Fruit fly (Drosophila melanogaster) whole organism, embryonic: ENCODE data around the gene ND-30.
A peak's percentile ranks its signal among the peaks of the same experiment; 100 is the strongest.

Source experiments
- Ada2b ChIP-seq: fragments of 200-800 bp; sonication (Bioruptor generic); IDR thresholded peaks from 2 replicates; pipeline ENCODE4 v1.3.6; 2022; ENCODE audit warnings: missing biosample characterization, missing genetic modification characterization
- Antp ChIP-seq: fragments of 200-800 bp; sonication (Bioruptor generic); optimal IDR thresholded peaks from 3 replicates; lab custom pipeline; 2016; ENCODE audit warnings: missing biosample characterization, missing genetic modification characterization
- Atf3 ChIP-seq: fragments of 200-800 bp; sonication (Bioruptor generic); optimal IDR thresholded peaks from 3 replicates; lab custom pipeline; 2016; ENCODE audit warnings: missing biosample characterization, missing genetic modification characterization
- BtbVII ChIP-seq: fragments of 200-800 bp; sonication (Bioruptor generic); optimal IDR thresholded peaks from 3 replicates; lab custom pipeline; 2017; ENCODE audit warnings: missing biosample characterization, mild to moderate bottlenecking, missing genetic modification characterization
- CG10959 ChIP-seq: fragments of 200-800 bp; sonication (Bioruptor generic); IDR thresholded peaks from 2 replicates; pipeline ENCODE4 v1.3.6; 2022; ENCODE audit warnings: missing biosample characterization, missing genetic modification characterization
- CG11504 ChIP-seq: fragments of 200-800 bp; sonication (Bioruptor generic); optimal IDR thresholded peaks from 3 replicates; lab custom pipeline; 2019; ENCODE audit warnings: missing biosample characterization, mild to moderate bottlenecking, missing genetic modification characterization, moderate library complexity
- CG13894 ChIP-seq: fragments of 200-800 bp; sonication (Bioruptor generic); optimal IDR thresholded peaks from 3 replicates; lab custom pipeline; 2018; ENCODE audit warnings: missing biosample characterization, mild to moderate bottlenecking, missing genetic modification characterization, moderate library complexity
- CG1529 ChIP-seq: fragments of 200-800 bp; sonication (Bioruptor generic); optimal IDR thresholded peaks from 3 replicates; lab custom pipeline; 2018; ENCODE audit warnings: missing biosample characterization, missing genetic modification characterization
- CG17186 ChIP-seq: fragments of 200-800 bp; sonication (Bioruptor generic); optimal IDR thresholded peaks from 3 replicates; lab custom pipeline; 2017; ENCODE audit warnings: missing biosample characterization, missing genetic modification reagents, missing genetic modification characterization
- CG2889 ChIP-seq: fragments of 200-800 bp; sonication (Bioruptor generic); IDR thresholded peaks from 3 replicates; pipeline ENCODE4 v1.3.6; 2022; ENCODE audit warnings: missing biosample characterization, missing genetic modification characterization
- CG33213 ChIP-seq: fragments of 200-800 bp; sonication (Bioruptor generic); optimal IDR thresholded peaks from 3 replicates; lab custom pipeline; 2016; ENCODE audit warnings: missing biosample characterization, missing genetic modification characterization
- CG34422 ChIP-seq: fragments of 200-800 bp; sonication (Bioruptor generic); IDR thresholded peaks from 3 replicates; pipeline ENCODE4 v1.3.6; 2022; ENCODE audit warnings: missing biosample characterization, missing genetic modification characterization
- CG42726 ChIP-seq: fragments of 200-800 bp; sonication (Bioruptor generic); IDR thresholded peaks from 2 replicates; pipeline ENCODE4 v1.3.6; 2022; ENCODE audit warnings: missing biosample characterization, missing genetic modification characterization; ENCODE audit not compliant: partially characterized antibody
- CG5953 ChIP-seq: fragments of 200-800 bp; sonication (Bioruptor generic); IDR thresholded peaks from 2 replicates; pipeline ENCODE4 v1.3.6; 2022; ENCODE audit warnings: missing biosample characterization, missing genetic modification characterization
- CG6175 ChIP-seq: fragments of 200-800 bp; sonication (Bioruptor generic); IDR thresholded peaks from 3 replicates; pipeline ENCODE4 v1.3.6; 2022; ENCODE audit warnings: missing biosample characterization, missing genetic modification characterization
- CG7357 ChIP-seq: fragments of 200-800 bp; sonication (Bioruptor generic); IDR thresholded peaks from 3 replicates; pipeline ENCODE4 v1.3.6; 2022; ENCODE audit warnings: missing biosample characterization, missing genetic modification characterization
- CG9932 ChIP-seq: fragments of 200-800 bp; sonication (Bioruptor generic); IDR thresholded peaks from 2 replicates; pipeline ENCODE4 v1.3.6; 2022; ENCODE audit warnings: missing biosample characterization, missing genetic modification characterization
- D ChIP-seq, 2 experiments: fragments of 200-800 bp in 1 of 2; fragments of >200 bp in 1 of 2; sonication (Bioruptor generic) in 1 of 2; optimal IDR thresholded peaks; 2 replicates in 1 of 2; 3 replicates in 1 of 2; lab custom pipeline; 2017; ENCODE audit warnings: mild to moderate bottlenecking in 1 of 2, missing biosample characterization in 1 of 2, missing genetic modification characterization in 1 of 2, missing genetic modification reagents in 1 of 2
- Dip3 ChIP-seq: fragments of 200-800 bp; sonication (Bioruptor generic); optimal IDR thresholded peaks from 3 replicates; lab custom pipeline; 2016; ENCODE audit warnings: missing biosample characterization, missing genetic modification characterization
- Drgx ChIP-seq: fragments of 200-800 bp; sonication (Bioruptor generic); IDR thresholded peaks from 2 replicates; pipeline ENCODE4 v1.3.6; 2022; ENCODE audit warnings: missing biosample characterization, missing genetic modification characterization
- E2f2 ChIP-seq: fragments of 200-800 bp; sonication (Bioruptor generic); IDR thresholded peaks from 2 replicates; pipeline ENCODE4 v1.3.6; 2022; ENCODE audit warnings: missing biosample characterization, missing genetic modification characterization
- Fer1 ChIP-seq: fragments of 200-800 bp; sonication (Bioruptor generic); optimal IDR thresholded peaks from 2 replicates; lab custom pipeline; 2017; ENCODE audit warnings: missing biosample characterization, mild to moderate bottlenecking, missing genetic modification characterization
- GATAe ChIP-seq: fragments of 200-800 bp; sonication (Bioruptor generic); conservative IDR thresholded peaks from 2 replicates; pipeline ENCODE4 v1.3.6; 2022; ENCODE audit warnings: missing biosample characterization, missing genetic modification characterization
- HHEX ChIP-seq: fragments of 200-800 bp; sonication (Bioruptor generic); optimal IDR thresholded peaks from 3 replicates; lab custom pipeline; 2017; ENCODE audit warnings: missing biosample characterization, mild to moderate bottlenecking, missing genetic modification characterization, missing genetic modification reagents
- Hr3 ChIP-seq: fragments of 200-800 bp; sonication (Bioruptor generic); optimal IDR thresholded peaks from 3 replicates; lab custom pipeline; 2016; ENCODE audit warnings: missing biosample characterization, missing genetic modification characterization
- Lim3 ChIP-seq: fragments of 200-800 bp; sonication (Bioruptor generic); IDR thresholded peaks from 2 replicates; pipeline ENCODE4 v1.3.6; 2022; ENCODE audit warnings: missing biosample characterization, missing genetic modification characterization
- NC2α ChIP-seq: fragments of 200-800 bp; sonication (Bioruptor generic); optimal IDR thresholded peaks from 2 replicates; lab custom pipeline; 2016; ENCODE audit warnings: missing biosample characterization, missing genetic modification characterization
- Oli ChIP-seq: fragments of 200-800 bp; sonication (Bioruptor generic); optimal IDR thresholded peaks from 2 replicates; lab custom pipeline; 2018; ENCODE audit warnings: missing biosample characterization, mild to moderate bottlenecking, missing genetic modification characterization, moderate library complexity
- az2 ChIP-seq: fragments of 200-800 bp; sonication (Bioruptor generic); optimal IDR thresholded peaks from 3 replicates; lab custom pipeline; 2016; ENCODE audit warnings: missing biosample characterization, missing genetic modification characterization
- bbx ChIP-seq: fragments of 200-800 bp; sonication (Bioruptor generic); IDR thresholded peaks from 2 replicates; pipeline ENCODE4 v1.3.6; 2022; ENCODE audit warnings: missing biosample characterization, missing genetic modification characterization; ENCODE audit not compliant: partially characterized antibody
- bigmax ChIP-seq: fragments of 200-800 bp; sonication (Bioruptor generic); optimal IDR thresholded peaks from 2 replicates; lab custom pipeline; 2018; ENCODE audit warnings: missing biosample characterization, mild to moderate bottlenecking, missing genetic modification characterization
- bsh ChIP-seq, 2 experiments: fragments of 200-800 bp; sonication (Bioruptor generic); optimal IDR thresholded peaks; 2 replicates each; lab custom pipeline; 2017 to 2018; ENCODE audit warnings: mild to moderate bottlenecking in 2 of 2, missing biosample characterization in 2 of 2, missing genetic modification characterization in 2 of 2, moderate library complexity in 1 of 2
- chn ChIP-seq: fragments of 200-800 bp; sonication (Bioruptor generic); optimal IDR thresholded peaks from 2 replicates; lab custom pipeline; 2016; ENCODE audit warnings: missing biosample characterization, missing genetic modification characterization
- crc ChIP-seq: fragments of 200-800 bp; sonication (Bioruptor generic); optimal IDR thresholded peaks from 2 replicates; lab custom pipeline; 2016; ENCODE audit warnings: missing biosample characterization, missing genetic modification characterization
- cwo ChIP-seq: fragments of 200-800 bp; sonication (Bioruptor generic); optimal IDR thresholded peaks from 3 replicates; lab custom pipeline; 2017; ENCODE audit warnings: missing biosample characterization, missing genetic modification characterization, mild to moderate bottlenecking, moderate library complexity, missing genetic modification reagents
- dimm ChIP-seq: fragments of 200-800 bp; sonication (Bioruptor generic); IDR thresholded peaks from 2 replicates; pipeline ENCODE4 v1.3.6; 2022; ENCODE audit warnings: missing biosample characterization, missing genetic modification characterization
- dysf ChIP-seq: fragments of 200-800 bp; sonication (Bioruptor generic); IDR thresholded peaks from 3 replicates; pipeline ENCODE4 v1.3.6; 2022; ENCODE audit warnings: missing biosample characterization, missing genetic modification characterization
- eve ChIP-seq, 2 experiments: fragments of >200 bp; optimal IDR thresholded peaks; 2 replicates each; lab custom pipeline; 2017; ENCODE audit warnings: missing biosample characterization in 2 of 2, missing genetic modification characterization in 2 of 2
- ewg ChIP-seq: fragments of 200-800 bp; sonication (Bioruptor generic); optimal IDR thresholded peaks from 3 replicates; lab custom pipeline; 2017; ENCODE audit warnings: mild to moderate bottlenecking, missing biosample characterization, missing genetic modification reagents, missing genetic modification characterization
- fd3F ChIP-seq: fragments of 200-800 bp; sonication (Bioruptor generic); optimal IDR thresholded peaks from 2 replicates; lab custom pipeline; 2018; ENCODE audit warnings: missing biosample characterization, mild to moderate bottlenecking, missing genetic modification characterization, moderate library complexity
- gce ChIP-seq: fragments of 200-800 bp; sonication (Bioruptor generic); IDR thresholded peaks from 3 replicates; pipeline ENCODE4 v1.3.6; 2022; ENCODE audit warnings: missing biosample characterization, missing genetic modification characterization
- jing ChIP-seq: fragments of 200-800 bp; sonication (Bioruptor generic); optimal IDR thresholded peaks from 2 replicates; lab custom pipeline; 2018; ENCODE audit warnings: missing biosample characterization, mild to moderate bottlenecking, missing genetic modification characterization
- klu ChIP-seq: fragments of 200-800 bp; sonication (Bioruptor generic); IDR thresholded peaks from 2 replicates; pipeline ENCODE4 v1.3.6; 2022; ENCODE audit warnings: missing biosample characterization, missing genetic modification characterization
- kni ChIP-seq: fragments of 200-800 bp; sonication (Bioruptor generic); optimal IDR thresholded peaks from 3 replicates; lab custom pipeline; 2017; ENCODE audit warnings: mild to moderate bottlenecking, missing biosample characterization, missing genetic modification reagents, missing genetic modification characterization
- lilli ChIP-seq: fragments of 200-800 bp; sonication (Bioruptor generic); optimal IDR thresholded peaks from 3 replicates; lab custom pipeline; 2016; ENCODE audit warnings: missing biosample characterization, missing genetic modification characterization
- otp ChIP-seq: fragments of 200-800 bp; sonication (Bioruptor generic); IDR thresholded peaks from 3 replicates; pipeline ENCODE4, ENCODE4 v1.3.6; 2022; ENCODE audit warnings: missing biosample characterization, missing genetic modification characterization
- so ChIP-seq: fragments of 200-800 bp; sonication (Bioruptor generic); IDR thresholded peaks from 3 replicates; pipeline ENCODE4 v1.3.6; 2022; ENCODE audit warnings: missing biosample characterization, missing genetic modification characterization
- sob ChIP-seq: fragments of 200-800 bp; sonication (Bioruptor generic); IDR thresholded peaks from 2 replicates; pipeline ENCODE4 v1.3.6; 2022; ENCODE audit warnings: missing biosample characterization, missing genetic modification characterization
- tio ChIP-seq: fragments of 200-800 bp; sonication (Bioruptor generic); optimal IDR thresholded peaks from 2 replicates; lab custom pipeline; 2017; ENCODE audit warnings: missing biosample characterization, missing genetic modification characterization, inconsistent platforms
- toy ChIP-seq: fragments of 200-800 bp; sonication (Bioruptor generic); IDR thresholded peaks from 2 replicates; pipeline ENCODE4 v1.3.6; 2022; ENCODE audit warnings: missing biosample characterization, missing genetic modification characterization
- wor ChIP-seq: fragments of 200-800 bp; sonication (Bioruptor generic); IDR thresholded peaks from 2 replicates; pipeline ENCODE4 v1.3.6; 2022; ENCODE audit warnings: missing biosample characterization, missing genetic modification characterization
- zen2 ChIP-seq: fragments of 200-800 bp; sonication (Bioruptor generic); IDR thresholded peaks from 3 replicates; pipeline ENCODE4 v1.3.6; 2022; ENCODE audit warnings: missing biosample characterization, missing genetic modification characterization; ENCODE audit not compliant: partially characterized antibody

ND-30 gene

DNA sequence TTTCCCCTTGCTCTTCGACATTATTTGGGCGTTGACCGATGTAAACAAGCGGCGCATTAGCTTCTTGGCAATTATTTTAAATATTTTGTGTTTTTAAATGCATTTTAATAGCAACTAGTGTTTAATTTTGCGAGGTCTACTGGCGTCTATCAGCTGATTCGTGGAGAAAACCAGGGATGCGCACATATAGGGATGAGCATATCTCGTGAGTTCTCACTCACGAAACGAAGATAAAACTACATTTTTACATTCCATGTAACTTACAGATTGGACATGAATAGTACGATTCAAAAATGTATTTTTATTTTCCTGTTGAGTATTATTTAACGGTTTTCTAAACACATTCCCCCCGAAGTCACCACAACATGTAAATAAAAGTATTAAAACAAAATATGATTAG lies 38.1 kb upstream of the ND-30 start, which contains the start of gene CG14966 (continued):
- no peak for TF ChIP-seq GATAe
- TF ChIP-seq ewg (GFP tag; lab: Kevin White, UChicago), result no peak
- peak; percentile 80 for TF ChIP-seq zen2 (GFP tag; lab: Robert Waterston, UW)
- no peak for TF ChIP-seq chn (GFP tag; lab: Kevin White, UChicago)
- peak; percentile 87; the same call in 2 of the 3 replicates for TF ChIP-seq CG34422 (GFP tag; lab: Robert Waterston, UW)
- no peak for TF ChIP-seq Lim3
- TF ChIP-seq tio (GFP tag; lab: Kevin White, UChicago), result no peak
- no peak for TF ChIP-seq Oli (tag; lab: Kevin White, UChicago)
- TF ChIP-seq NC2α (GFP tag; lab: Kevin White, UChicago), result no peak
- TF ChIP-seq fd3F (GFP tag; lab: Kevin White, UChicago), result no peak
- TF ChIP-seq crc (GFP tag; lab: Kevin White, UChicago), result no peak
- TF ChIP-seq CG9932, result peak; percentile 78
- TF ChIP-seq CG17186 (GFP tag; lab: Kevin White, UChicago), result no peak
- TF ChIP-seq CG2889, result no peak
- TF ChIP-seq bbx (GFP tag; lab: Robert Waterston, UW), result peak; percentile 96
- TF ChIP-seq BtbVII (GFP tag; lab: Kevin White, UChicago), result no peak
- no peak for TF ChIP-seq dysf (GFP tag; lab: Robert Waterston, UW)
- TF ChIP-seq Dip3 (GFP tag; lab: Kevin White, UChicago), result no peak
- TF ChIP-seq E2f2 (GFP tag; lab: Robert Waterston, UW), result peak; percentile 52; the same call in 1 of the 2 replicates
- peak; percentile 58 for TF ChIP-seq CG13894 (tag; lab: Kevin White, UChicago)
- TF ChIP-seq CG42726 (GFP tag; lab: Robert Waterston, UW), result peak; percentile 91
- peak; percentile 56 for TF ChIP-seq lilli (GFP tag; lab: Kevin White, UChicago)
- TF ChIP-seq jing (GFP tag; lab: Kevin White, UChicago), result no peak
- no peak for TF ChIP-seq Hr3 (GFP tag; lab: Kevin White, UChicago)
- TF ChIP-seq HHEX (GFP tag; lab: Kevin White, UChicago), result no peak
- no peak for TF ChIP-seq CG7357 (GFP tag; lab: Robert Waterston, UW)
- no peak for TF ChIP-seq Atf3 (GFP tag; lab: Kevin White, UChicago)
- no peak for TF ChIP-seq CG1529 (GFP tag; lab: Kevin White, UChicago)
- TF ChIP-seq otp, result no peak
- no peak for TF ChIP-seq eve (GFP tag; optimal IDR thresholded peaks at IDR 0.05; lab: Kevin White, UChicago)
- TF ChIP-seq Drgx (GFP tag; lab: Robert Waterston, UW), result no peak
- no peak for TF ChIP-seq toy
- TF ChIP-seq bigmax (GFP tag; lab: Kevin White, UChicago), result peak; percentile 8
- TF ChIP-seq wor (GFP tag; lab: Robert Waterston, UW), result no peak
- TF ChIP-seq CG33213 (GFP tag; lab: Kevin White, UChicago), result peak; percentile 30
- no peak for TF ChIP-seq D (optimal IDR thresholded peaks at IDR 0.05; lab: Kevin White, UChicago)
- TF ChIP-seq D (GFP tag; optimal IDR thresholded peaks at IDR 0.05; lab: Kevin White, UChicago), result no peak
- 0 out of 2 replicates have a peak, but pooled peaks have one; percentile 28 for TF ChIP-seq Ada2b (GFP tag; lab: Robert Waterston, UW)
- peak; percentile 20 for TF ChIP-seq kni (GFP tag; lab: Kevin White, UChicago)
- TF ChIP-seq cwo (GFP tag; lab: Kevin White, UChicago), result no peak
- no peak for TF ChIP-seq dimm
- no peak for TF ChIP-seq CG10959 (GFP tag; lab: Robert Waterston, UW)
- TF ChIP-seq az2, result peak; percentile 17
- TF ChIP-seq CG5953 (GFP tag; lab: Robert Waterston, UW), result no peak
- peak; percentile 32 for TF ChIP-seq CG11504 (tag; lab: Kevin White, UChicago)
- TF ChIP-seq sob (GFP tag; lab: Robert Waterston, UW), result 0 out of 2 replicates have a peak, but pooled peaks have one; percentile 38
- TF ChIP-seq klu (GFP tag; lab: Robert Waterston, UW), result no peak
- peak; percentile 22 for TF ChIP-seq Antp (GFP tag; lab: Kevin White, UChicago)
- peak; percentile 31 for TF ChIP-seq Fer1 (GFP tag; lab: Kevin White, UChicago)
- TF ChIP-seq CG6175 (GFP tag; lab: Robert Waterston, UW), result no peak
- TF ChIP-seq gce (GFP tag; lab: Robert Waterston, UW), result no peak
- TF ChIP-seq so (GFP tag; lab: Robert Waterston, UW), result no peak
- TF ChIP-seq bsh (GFP tag; optimal IDR thresholded peaks at IDR 0.05; lab: Kevin White, UChicago), result no peak
